Worm (Caenorhabditis elegans) whole organism, L3 larva: Measurements from ENCODE around the gene K07E1.1.

ENCODE experiments used
- ZK546.5 ChIP-seq: sonication (generic microtip); optimal IDR thresholded peaks from 2 replicates; lab custom pipeline; 2017; ENCODE audit warnings: missing biosample characterization, missing genetic modification characterization
- aly-2 ChIP-seq: fragments of 150-350 bp; optimal IDR thresholded peaks from 2 replicates; lab custom pipeline; 2014; ENCODE audit warnings: missing biosample characterization, missing genetic modification characterization
- ceh-16 ChIP-seq: sonication (generic microtip); optimal IDR thresholded peaks from 2 replicates; lab custom pipeline; 2017; ENCODE audit warnings: missing biosample characterization, missing genetic modification characterization
- elt-3 ChIP-seq, 3 experiments: fragments of 150-350 bp in 1 of 3; sonication (generic microtip) in 2 of 3; optimal IDR thresholded peaks; 2 replicates in 2 of 3; 4 replicates in 1 of 3; lab custom pipeline; 2014 to 2017; ENCODE audit warnings: missing biosample characterization in 3 of 3, missing genetic modification characterization in 3 of 3
- eor-1 ChIP-seq, 2 experiments: fragments of 150-350 bp; optimal IDR thresholded peaks; 2 replicates each; lab custom pipeline; 2014 to 2018; ENCODE audit warnings: missing biosample characterization in 2 of 2, missing genetic modification characterization in 2 of 2
- fos-1 ChIP-seq: fragments of 150-350 bp; optimal IDR thresholded peaks from 2 replicates; lab custom pipeline; 2014; ENCODE audit warnings: missing biosample characterization, missing genetic modification characterization
- jun-1 ChIP-seq: fragments of 150-350 bp; optimal IDR thresholded peaks from 2 replicates; lab custom pipeline; 2014; ENCODE audit warnings: missing biosample characterization, missing genetic modification reagents, missing genetic modification characterization
- mdl-1 ChIP-seq: fragments of 150-350 bp; optimal IDR thresholded peaks from 2 replicates; lab custom pipeline; 2014; ENCODE audit warnings: missing biosample characterization, missing genetic modification characterization
- nhr-77 ChIP-seq: fragments of 150-350 bp; optimal IDR thresholded peaks from 2 replicates; lab custom pipeline; 2014; ENCODE audit warnings: missing biosample characterization, missing genetic modification characterization
- unc-39 ChIP-seq: sonication (generic microtip); optimal IDR thresholded peaks from 4 replicates; lab custom pipeline; 2017; ENCODE audit warnings: missing biosample characterization, missing genetic modification characterization
- zag-1 ChIP-seq: fragments of 150-350 bp; optimal IDR thresholded peaks from 2 replicates; lab custom pipeline; 2014; ENCODE audit warnings: missing biosample characterization, missing genetic modification characterization
- ztf-11 ChIP-seq: fragments of 150-350 bp; optimal IDR thresholded peaks from 2 replicates; lab custom pipeline; 2014; ENCODE audit warnings: missing biosample characterization, missing genetic modification characterization

DNA sequence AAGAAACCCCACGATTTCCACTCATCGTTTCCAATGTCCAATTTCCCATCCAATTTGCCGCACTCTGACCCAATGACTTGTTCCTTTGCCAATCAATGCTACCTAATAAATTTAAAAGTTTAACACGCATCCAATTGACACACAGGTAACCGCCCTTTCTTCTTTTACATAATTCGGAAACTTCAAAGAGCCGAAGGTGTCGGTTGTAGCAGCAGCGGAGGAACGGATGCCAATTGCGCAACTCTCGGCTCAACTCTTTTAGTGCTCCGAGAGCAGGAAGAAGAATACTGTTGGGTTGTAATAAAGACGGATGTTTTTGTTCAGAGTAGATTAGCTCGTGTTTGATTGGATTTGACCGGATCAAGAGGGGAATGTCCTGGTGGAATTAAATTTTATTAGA lies 33.6 kb upstream of the K07E1.1 start:
- TF ChIP-seq ZK546.5 (tag; lab: Kevin White, UChicago) = no peak
- TF ChIP-seq fos-1 = no peak
- TF ChIP-seq ceh-16 (tag; lab: Kevin White, UChicago) = no peak
- TF ChIP-seq unc-39 (tag; lab: Kevin White, UChicago) = no peak
- no peak for TF ChIP-seq eor-1 (tag; optimal IDR thresholded peaks at IDR 0.05; lab: Kevin White, UChicago)
- no peak for TF ChIP-seq jun-1 (tag; lab: Kevin White, UChicago)
- no peak for TF ChIP-seq aly-2 (tag; lab: Kevin White, UChicago)
- TF ChIP-seq nhr-77 (tag; lab: Kevin White, UChicago) = no peak
- no peak for TF ChIP-seq zag-1 (tag; lab: Kevin White, UChicago)
- no peak for TF ChIP-seq mdl-1
- no peak for TF ChIP-seq elt-3 (tag; optimal IDR thresholded peaks at IDR 0.05; lab: Kevin White, UChicago)
- TF ChIP-seq ztf-11 = no peak
